Fruit fly (Drosophila melanogaster) whole organism, prepupa: ENCODE results near the gene goe.

ENCODE experiments used
- CG6808 ChIP-seq: fragments of 200-800 bp; sonication (Bioruptor generic); optimal IDR thresholded peaks from 3 replicates; lab custom pipeline; 2017; ENCODE audit warnings: missing biosample characterization, missing genetic modification characterization, mild to moderate bottlenecking, moderate library complexity, missing genetic modification reagents
- CG9139 ChIP-seq: fragments of 200-800 bp; sonication (Bioruptor generic); optimal IDR thresholded peaks from 3 replicates; lab custom pipeline; 2017; ENCODE audit warnings: missing biosample characterization, mild to moderate bottlenecking, missing genetic modification characterization
- Lpt ChIP-seq: fragments of 200-800 bp; sonication (Bioruptor generic); optimal IDR thresholded peaks from 3 replicates; lab custom pipeline; 2016; ENCODE audit warnings: missing biosample characterization, missing genetic modification characterization
- acj6 ChIP-seq: fragments of 200-800 bp; sonication (Bioruptor generic); optimal IDR thresholded peaks from 3 replicates; lab custom pipeline; 2016; ENCODE audit warnings: missing biosample characterization, missing genetic modification characterization
- salr ChIP-seq, 2 experiments: fragments of 200-800 bp; sonication (Bioruptor generic); optimal IDR thresholded peaks; 3 replicates each; lab custom pipeline; 2016 to 2018; ENCODE audit warnings: missing biosample characterization in 2 of 2, missing genetic modification characterization in 2 of 2, mild to moderate bottlenecking in 1 of 2

- TF ChIP-seq salr (GFP tag; optimal IDR thresholded peaks at IDR 0.05; lab: Kevin White, UChicago) (no peak), CG9139 (GFP tag; lab: Kevin White, UChicago) (no peak), CG6808 (GFP tag; lab: Kevin White, UChicago) (no peak), acj6 (GFP tag; lab: Kevin White, UChicago) (no peak), Lpt (GFP tag; lab: Kevin White, UChicago) (no peak)
Observed at dm6 chrX:16695658-16696181, 56.0 kb downstream of the goe start, which contains the start of gene CG4678.
